Worm (Caenorhabditis elegans) whole organism, midembryonic: ENCODE results near the gene F09G8.10.

Experiments used
- T22C8.4 ChIP-seq: fragments of 200-800 bp; sonication (Bioruptor generic); IDR thresholded peaks from 2 replicates; pipeline ENCODE4 v1.3.6; 2022; ENCODE audit warnings: missing genetic modification characterization, missing compliant biosample characterization
- cog-1 ChIP-seq: sonication (generic microtip); optimal IDR thresholded peaks from 2 replicates; lab custom pipeline; 2016; ENCODE audit warnings: missing genetic modification characterization, missing compliant biosample characterization
- flt-1 ChIP-seq: fragments of 200-800 bp; sonication (Bioruptor generic); IDR thresholded peaks from 2 replicates; pipeline ENCODE4 v1.3.6; 2022; ENCODE audit warnings: missing genetic modification characterization, missing compliant biosample characterization
- klf-2 ChIP-seq: fragments of 200-800 bp; sonication (Bioruptor generic); conservative IDR thresholded peaks from 2 replicates; pipeline ENCODE4 v1.3.6; 2022; ENCODE audit warnings: missing genetic modification reagents, missing genetic modification characterization, missing compliant biosample characterization
- med-1 ChIP-seq: sonication (generic microtip); optimal IDR thresholded peaks from 2 replicates; lab custom pipeline; 2017; ENCODE audit warnings: missing genetic modification characterization, mild to moderate bottlenecking, missing compliant biosample characterization, antibody characterized with exemption, missing genetic modification reagents; ENCODE audit not compliant: insufficient read depth
- ref-1 ChIP-seq: fragments of 200-800 bp; sonication (Bioruptor generic); conservative IDR thresholded peaks from 2 replicates; pipeline ENCODE4 v1.3.6; 2022; ENCODE audit warnings: missing genetic modification reagents, missing genetic modification characterization, missing compliant biosample characterization
- tab-1 ChIP-seq: fragments of 200-800 bp; sonication (Bioruptor generic); IDR thresholded peaks from 2 replicates; pipeline ENCODE4 v1.3.6; 2022; ENCODE audit warnings: missing genetic modification characterization, missing compliant biosample characterization
- ztf-23 ChIP-seq: fragments of 200-800 bp; sonication (Bioruptor generic); IDR thresholded peaks from 2 replicates; pipeline ENCODE4 v1.3.6; 2022; ENCODE audit warnings: missing genetic modification reagents, missing genetic modification characterization, missing compliant biosample characterization
- ztf-29 ChIP-seq: fragments of 200-800 bp; sonication (Bioruptor generic); IDR thresholded peaks from 2 replicates; pipeline ENCODE4 v1.3.6; 2022; ENCODE audit warnings: missing genetic modification reagents, missing genetic modification characterization, missing compliant biosample characterization

F09G8.10 gene

DNA sequence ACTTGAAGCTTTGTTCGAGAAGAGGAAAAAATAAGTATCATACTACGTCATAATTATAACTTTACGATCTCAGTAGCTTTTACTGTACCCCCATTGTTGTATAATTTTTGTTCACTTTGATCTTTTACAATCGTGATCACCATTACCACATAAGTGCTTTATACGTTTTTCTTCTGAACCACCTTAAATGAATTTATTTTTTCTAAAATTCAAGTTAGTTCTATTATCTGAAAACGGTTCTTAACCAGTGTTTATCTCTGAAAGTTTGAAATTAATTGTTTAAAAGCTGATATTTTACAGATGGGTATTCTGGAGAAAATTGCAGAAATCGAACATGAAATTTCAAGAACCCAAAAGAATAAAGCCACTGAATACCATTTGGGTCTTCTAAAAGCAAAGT lies 26.4 kb downstream of the F09G8.10 start, which contains the start of gene C02F5.3:
C02F5.3 (plus strand) TSS at position 301 of the 400 bp plus-strand sequence.
- no peak for TF ChIP-seq ref-1 (GFP tag; lab: Robert Waterston, UW)
- TF ChIP-seq T22C8.4 (GFP tag; lab: Robert Waterston, UW): no peak
- TF ChIP-seq klf-2 (GFP tag; lab: Robert Waterston, UW): no peak
- no peak for TF ChIP-seq flt-1 (GFP tag; lab: Robert Waterston, UW)
- TF ChIP-seq cog-1: no peak
- TF ChIP-seq ztf-29 (GFP tag; lab: Robert Waterston, UW): no peak
- no peak for TF ChIP-seq tab-1 (GFP tag; lab: Robert Waterston, UW)
- no peak for TF ChIP-seq med-1 (GFP tag; lab: Kevin White, UChicago)
- TF ChIP-seq ztf-23 (GFP tag; lab: Robert Waterston, UW): no peak

DNA sequence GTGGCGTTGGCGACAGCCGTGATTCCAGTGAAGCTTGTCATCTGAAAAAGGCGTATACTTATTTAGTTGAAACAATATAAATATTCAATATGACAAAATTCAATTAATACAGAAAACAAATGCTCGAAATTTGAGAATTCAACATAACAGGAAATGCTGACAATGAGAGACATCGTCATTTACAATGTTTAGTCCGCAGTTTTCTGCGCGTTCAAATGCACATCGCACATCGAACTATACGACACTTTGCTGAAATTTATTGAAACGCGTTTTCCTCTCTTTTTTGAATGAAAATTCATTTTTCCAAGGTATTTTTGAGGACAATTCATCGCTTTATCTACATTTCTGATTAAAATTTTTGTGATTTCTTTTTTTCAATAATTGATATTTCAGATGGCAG lies 27.9 kb downstream of the F09G8.10 start, which contains the start of the genes pbs-6 and cids-1:
pbs-6 (minus strand) TSS at position 41 of the 400 bp plus-strand sequence.
cids-1 (plus strand) TSS at position 394 of the 400 bp plus-strand sequence.
- no peak for TF ChIP-seq ref-1 (GFP tag; lab: Robert Waterston, UW)
- no peak for TF ChIP-seq flt-1 (GFP tag; lab: Robert Waterston, UW)
- TF ChIP-seq cog-1: no peak
- TF ChIP-seq med-1 (GFP tag; lab: Kevin White, UChicago): no peak
- no peak for TF ChIP-seq T22C8.4 (GFP tag; lab: Robert Waterston, UW)
- no peak for TF ChIP-seq ztf-29 (GFP tag; lab: Robert Waterston, UW)
- no peak for TF ChIP-seq ztf-23 (GFP tag; lab: Robert Waterston, UW)
- no peak for TF ChIP-seq tab-1 (GFP tag; lab: Robert Waterston, UW)
- no peak for TF ChIP-seq klf-2 (GFP tag; lab: Robert Waterston, UW)

DNA sequence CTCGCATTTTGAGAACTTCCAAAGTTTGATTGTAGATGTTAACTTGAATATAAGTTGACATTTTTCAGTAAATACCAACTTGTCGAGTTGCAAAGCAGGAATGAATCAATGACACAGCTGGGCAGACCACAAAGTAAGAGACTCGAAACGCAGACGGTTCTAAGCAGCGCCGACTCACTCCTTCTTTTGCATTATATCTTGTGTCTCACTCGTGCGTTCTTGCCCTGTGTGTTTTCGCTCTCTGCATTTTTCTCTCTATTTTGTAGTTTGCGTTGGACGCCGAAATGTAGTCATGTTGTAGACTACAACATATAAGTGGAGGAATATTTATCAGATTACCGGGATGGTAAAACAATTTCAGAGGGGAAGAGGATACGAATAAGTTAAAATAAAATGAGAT lies 29.2 kb downstream of the F09G8.10 start, which contains the start of gene C02F5.12:
C02F5.12 (minus strand) TSS at position 221 of the 400 bp plus-strand sequence.
- no peak for TF ChIP-seq tab-1 (GFP tag; lab: Robert Waterston, UW)
- TF ChIP-seq med-1 (GFP tag; lab: Kevin White, UChicago): no peak
- TF ChIP-seq ztf-29 (GFP tag; lab: Robert Waterston, UW): no peak
- no peak for TF ChIP-seq T22C8.4 (GFP tag; lab: Robert Waterston, UW)
- TF ChIP-seq ref-1 (GFP tag; lab: Robert Waterston, UW): no peak
- TF ChIP-seq klf-2 (GFP tag; lab: Robert Waterston, UW): no peak
- no peak for TF ChIP-seq ztf-23 (GFP tag; lab: Robert Waterston, UW)
- no peak for TF ChIP-seq flt-1 (GFP tag; lab: Robert Waterston, UW)
- TF ChIP-seq cog-1: no peak

DNA sequence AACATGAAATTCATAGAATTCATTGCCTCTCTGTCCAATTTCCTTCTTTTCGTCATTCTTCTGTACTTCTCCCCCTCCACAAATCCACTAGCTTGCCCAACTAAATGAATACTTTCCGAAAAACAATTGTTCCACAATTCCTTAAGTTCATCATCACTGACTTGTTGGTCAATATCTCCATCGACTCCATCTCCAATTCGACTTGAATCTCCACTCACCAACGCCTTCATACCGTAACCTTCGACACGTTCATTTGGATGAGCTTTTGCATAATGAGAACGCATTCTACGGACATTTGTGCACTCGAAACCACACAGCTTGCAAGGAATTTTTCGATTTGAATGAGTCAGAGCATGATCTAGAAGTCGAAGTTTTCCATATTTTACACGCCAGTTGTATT lies 31.0 kb downstream of the F09G8.10 start:
- no peak for TF ChIP-seq ztf-29 (GFP tag; lab: Robert Waterston, UW)

DNA sequence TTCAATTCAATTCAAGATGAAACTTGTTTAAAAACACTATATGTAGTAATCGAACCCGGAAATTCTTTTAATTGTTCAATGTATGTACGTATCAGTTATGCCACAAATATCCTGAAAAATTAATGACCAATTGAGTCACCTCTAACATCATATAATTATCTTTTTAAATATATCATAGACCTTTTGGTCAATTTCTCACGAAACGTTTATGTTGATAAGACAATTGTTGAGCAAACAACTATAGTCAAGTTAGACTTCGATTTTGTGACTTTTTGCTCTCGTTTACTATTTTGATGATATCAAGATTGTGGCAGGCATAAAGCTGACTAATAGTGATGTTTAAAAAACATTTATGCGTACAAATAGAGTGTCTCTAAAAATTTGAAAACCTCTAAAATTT lies 31.7 kb downstream of the F09G8.10 start:
- TF ChIP-seq klf-2 (GFP tag; lab: Robert Waterston, UW) (no peak), ztf-23 (GFP tag; lab: Robert Waterston, UW) (no peak), ref-1 (GFP tag; lab: Robert Waterston, UW) (no peak), T22C8.4 (GFP tag; lab: Robert Waterston, UW) (no peak), flt-1 (GFP tag; lab: Robert Waterston, UW) (no peak), tab-1 (GFP tag; lab: Robert Waterston, UW) (no peak), med-1 (GFP tag; lab: Kevin White, UChicago) (no peak)

DNA sequence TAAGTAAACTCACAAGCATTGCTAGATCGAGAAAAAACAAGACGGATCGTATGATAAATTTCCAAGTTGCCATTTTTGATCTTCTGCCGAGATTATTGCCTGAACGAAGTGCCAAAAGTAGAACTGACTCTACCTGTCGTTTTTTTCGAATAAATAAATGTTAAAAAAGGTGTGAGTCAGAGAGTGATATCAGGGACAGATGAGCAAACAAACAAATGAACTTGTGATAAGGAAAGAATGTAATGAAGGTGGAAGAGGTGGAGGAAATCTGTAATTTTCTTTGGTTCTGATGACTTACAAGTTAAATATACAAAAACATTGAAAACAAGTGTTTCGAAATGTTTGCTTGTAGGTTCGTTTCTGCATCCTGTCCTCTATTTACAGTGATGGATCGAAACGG lies 32.6 kb downstream of the F09G8.10 start, which contains the start of gene tsp-1:
tsp-1 (minus strand) TSS at position 99 of the 400 bp plus-strand sequence.
- no peak for TF ChIP-seq cog-1
- TF ChIP-seq ztf-29 (GFP tag; lab: Robert Waterston, UW): no peak
- TF ChIP-seq flt-1 (GFP tag; lab: Robert Waterston, UW): no peak
- no peak for TF ChIP-seq ztf-23 (GFP tag; lab: Robert Waterston, UW)
- TF ChIP-seq klf-2 (GFP tag; lab: Robert Waterston, UW): no peak
- TF ChIP-seq T22C8.4 (GFP tag; lab: Robert Waterston, UW): no peak
- no peak for TF ChIP-seq tab-1 (GFP tag; lab: Robert Waterston, UW)
- TF ChIP-seq ref-1 (GFP tag; lab: Robert Waterston, UW): no peak
- no peak for TF ChIP-seq med-1 (GFP tag; lab: Kevin White, UChicago)

DNA sequence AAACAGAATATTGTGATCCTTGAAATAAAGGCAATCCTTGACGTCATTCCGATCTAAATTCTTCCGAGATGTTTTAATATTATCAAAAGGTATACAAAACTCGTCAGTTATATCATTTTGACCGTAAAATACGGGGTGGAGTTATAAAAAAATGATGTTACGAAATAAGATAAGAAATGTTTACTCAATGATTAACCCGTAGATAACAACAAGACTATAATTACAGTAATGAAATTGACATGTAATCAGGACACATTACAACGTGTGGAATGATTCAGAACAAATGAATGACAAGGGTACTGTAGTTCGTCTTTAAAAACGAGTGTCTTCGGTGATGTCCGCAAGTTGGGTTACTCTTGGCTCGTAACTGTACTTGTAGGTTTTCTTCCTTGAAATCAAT lies 34.1 kb downstream of the F09G8.10 start, which contains the start of gene tsp-2:
tsp-2 (minus strand) TSS at position 109 of the 400 bp plus-strand sequence.
- TF ChIP-seq ztf-23 (GFP tag; lab: Robert Waterston, UW) (no peak), flt-1 (GFP tag; lab: Robert Waterston, UW) (no peak), cog-1 (no peak), tab-1 (GFP tag; lab: Robert Waterston, UW) (no peak), med-1 (GFP tag; lab: Kevin White, UChicago) (no peak), klf-2 (GFP tag; lab: Robert Waterston, UW) (no peak), ref-1 (GFP tag; lab: Robert Waterston, UW) (no peak), ztf-29 (GFP tag; lab: Robert Waterston, UW) (no peak), T22C8.4 (GFP tag; lab: Robert Waterston, UW) (no peak)

DNA sequence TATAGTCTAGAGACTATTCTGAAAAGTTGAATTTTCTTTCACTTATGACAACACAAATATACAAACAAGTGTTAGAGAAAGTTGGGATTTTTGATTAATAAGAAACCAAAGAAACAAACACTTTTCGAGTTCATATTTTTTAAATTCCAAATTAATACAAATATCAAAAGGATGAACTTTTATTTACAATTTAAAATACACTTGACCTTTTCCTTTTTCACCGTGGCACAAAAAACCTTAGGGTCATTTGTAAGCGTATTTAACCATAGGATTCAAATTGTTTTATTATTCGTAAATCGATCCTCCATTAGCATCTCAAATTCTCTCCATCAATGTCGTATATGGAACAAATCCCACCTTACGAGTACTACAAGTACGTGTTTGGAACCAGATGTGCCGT lies 36.1 kb downstream of the F09G8.10 start, which contains the start of gene C02F5.5:
C02F5.5 (plus strand) TSS at position 301 of the 400 bp plus-strand sequence.
- TF ChIP-seq ref-1 (GFP tag; lab: Robert Waterston, UW) (no peak), ztf-29 (GFP tag; lab: Robert Waterston, UW) (no peak), ztf-23 (GFP tag; lab: Robert Waterston, UW) (no peak), med-1 (GFP tag; lab: Kevin White, UChicago) (no peak), tab-1 (GFP tag; lab: Robert Waterston, UW) (no peak), T22C8.4 (GFP tag; lab: Robert Waterston, UW) (no peak)

DNA sequence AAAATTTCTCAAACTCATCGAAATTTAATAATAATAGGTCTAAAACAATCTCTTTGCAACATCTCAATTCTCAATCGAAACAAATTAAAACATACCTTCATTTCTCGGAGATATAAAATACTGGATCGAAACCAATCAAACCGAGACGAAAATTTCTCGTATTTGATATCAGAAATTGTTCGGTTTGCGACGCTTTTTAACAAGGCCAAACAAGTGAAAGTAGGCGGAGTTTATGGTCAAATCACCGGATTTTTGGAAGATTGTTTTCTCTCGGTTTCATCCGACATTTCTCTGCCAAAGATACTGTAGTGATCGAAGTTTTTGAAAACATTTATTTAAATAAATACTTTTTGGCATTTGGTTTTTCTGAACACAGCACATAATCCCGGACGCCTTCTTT lies 36.6 kb downstream of the F09G8.10 start, which contains the start of gene C02F5.14:
C02F5.14 (minus strand) TSS at position 157 of the 400 bp plus-strand sequence.
- TF ChIP-seq med-1 (GFP tag; lab: Kevin White, UChicago): no peak
- TF ChIP-seq tab-1 (GFP tag; lab: Robert Waterston, UW): no peak
- TF ChIP-seq klf-2 (GFP tag; lab: Robert Waterston, UW): no peak
- no peak for TF ChIP-seq cog-1
- TF ChIP-seq flt-1 (GFP tag; lab: Robert Waterston, UW): no peak
- TF ChIP-seq T22C8.4 (GFP tag; lab: Robert Waterston, UW): no peak
- no peak for TF ChIP-seq ztf-29 (GFP tag; lab: Robert Waterston, UW)
- no peak for TF ChIP-seq ref-1 (GFP tag; lab: Robert Waterston, UW)
- TF ChIP-seq ztf-23 (GFP tag; lab: Robert Waterston, UW): no peak
